Fruit fly (Drosophila melanogaster) whole organism: ENCODE measurements around the gene CG42831.

Experiments
- Dll ChIP-seq: fragments of >200 bp; optimal IDR thresholded peaks from 2 replicates; lab custom pipeline; 2017
- pan ChIP-seq: fragments of >200 bp; optimal IDR thresholded peaks from 2 replicates; lab custom pipeline; 2017

DNA sequence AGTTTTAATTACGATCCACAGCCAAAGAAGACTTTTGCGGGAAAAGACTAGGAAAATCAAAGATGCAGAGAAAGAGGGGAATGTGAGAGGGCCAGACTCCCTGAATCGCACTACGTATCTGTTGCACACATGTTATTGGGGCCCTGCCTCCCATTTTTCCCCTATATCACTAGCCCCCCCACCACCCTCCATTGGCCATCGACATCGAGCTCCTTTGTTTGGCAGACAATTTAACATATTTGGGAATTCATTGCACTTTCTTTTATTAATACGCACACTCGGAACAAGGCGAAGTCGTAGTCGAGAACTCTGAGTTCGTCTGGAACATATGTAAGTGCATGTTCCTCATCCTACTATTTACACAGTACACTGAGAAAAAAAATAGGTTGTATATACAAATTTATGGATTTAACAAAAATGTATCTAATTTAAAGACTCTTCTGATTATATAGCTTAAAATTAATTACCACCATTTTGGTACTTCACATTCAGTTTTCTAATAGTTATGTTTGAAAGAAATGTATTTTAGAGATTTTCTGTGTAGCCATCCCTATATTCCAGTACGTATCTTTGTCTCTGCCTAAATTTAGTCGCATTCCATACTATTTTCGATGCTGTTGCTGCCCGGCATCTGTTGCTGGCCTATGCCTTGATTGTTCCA is 31.5 kb upstream of the CG42831 start:
- TF ChIP-seq Dll (lab: Kevin White, UChicago) (no peak), pan (lab: Kevin White, UChicago) (no peak)
